Comparison of ENCODE assay signal across 1 fruit fly cellular context in genomic region chrX:16104738-16105426, dm6.
TF ChIP-seq lines count a peak whose summit lies in the region.

CG42353 (minus strand) TSS chrX:16104946.
CG42354 (minus strand) TSS chrX:16104946.

TF ChIP-seq in whole organism, embryonic, 481 proteins besides CTCF, POLR2A, EP300 and RAD21 (continued from another document and continues in another):
- TF ChIP-seq Doc2 (GFP tag; IDR thresholded peaks at IDR 0.05; lab: Robert Waterston, UW), result peak; percentile 72; the same call in 1 of the 2 replicates
- peak; percentile 96 for TF ChIP-seq Sox102F (GFP tag; optimal IDR thresholded peaks at IDR 0.05; lab: Kevin White, UChicago)
- TF ChIP-seq CG1529 (GFP tag; optimal IDR thresholded peaks at IDR 0.05; lab: Kevin White, UChicago), result peak; percentile 94
- TF ChIP-seq CG8765 (GFP tag; IDR thresholded peaks at IDR 0.05; lab: Robert Waterston, UW), result peak; percentile 91
- peak; percentile 97 for TF ChIP-seq CG18599 (GFP tag; optimal IDR thresholded peaks at IDR 0.05; lab: Kevin White, UChicago)
- peak; percentile 86 for TF ChIP-seq CG7987 (GFP tag; optimal IDR thresholded peaks at IDR 0.05; lab: Kevin White, UChicago)
- TF ChIP-seq org-1 (GFP tag; optimal IDR thresholded peaks at IDR 0.05; lab: Kevin White, UChicago), result peak; percentile 93
- TF ChIP-seq ssp (GFP tag; IDR thresholded peaks at IDR 0.05; lab: Robert Waterston, UW), result peak; percentile 90
- peak; percentile 94 to 97 for TF ChIP-seq chif (GFP tag; optimal IDR thresholded peaks at IDR 0.05; lab: Kevin White, UChicago)
- peak; percentile 87; the same call in 2 of the 3 replicates for TF ChIP-seq CG2889 (GFP tag; IDR thresholded peaks at IDR 0.05; lab: Robert Waterston, UW)
- TF ChIP-seq B-H2 (GFP tag; optimal IDR thresholded peaks at IDR 0.05; lab: Kevin White, UChicago), result peak; percentile 94
- peak; percentile 88 for TF ChIP-seq Rx (GFP tag; IDR thresholded peaks at IDR 0.05; lab: Robert Waterston, UW)
- TF ChIP-seq CG6654 (GFP tag; optimal IDR thresholded peaks at IDR 0.05; lab: Kevin White, UChicago), result peak; percentile 88
- TF ChIP-seq gcm (GFP tag; optimal IDR thresholded peaks at IDR 0.05; lab: Kevin White, UChicago), result peak; percentile 97
- TF ChIP-seq CG12769 (tag; optimal IDR thresholded peaks at IDR 0.05; lab: Kevin White, UChicago), result peak; percentile 96
- TF ChIP-seq CG16779 (GFP tag; IDR thresholded peaks at IDR 0.05; lab: Robert Waterston, UW), result 0 out of 2 replicates have a peak, but pooled peaks have one; percentile 28
- TF ChIP-seq ttk (GFP tag; IDR thresholded peaks at IDR 0.05; lab: Robert Waterston, UW), result peak; percentile 92
- peak; percentile 54 for TF ChIP-seq Camta (GFP tag; optimal IDR thresholded peaks at IDR 0.05; lab: Kevin White, UChicago)
- peak; percentile 81 for TF ChIP-seq CG18011 (GFP tag; optimal IDR thresholded peaks at IDR 0.05; lab: Kevin White, UChicago)
- peak; percentile 63 for TF ChIP-seq slp2 (GFP tag; optimal IDR thresholded peaks at IDR 0.05; lab: Kevin White, UChicago)
- TF ChIP-seq CG9215 (GFP tag; IDR thresholded peaks at IDR 0.05; lab: Robert Waterston, UW), result peak; percentile 93
- TF ChIP-seq caup (GFP tag; optimal IDR thresholded peaks at IDR 0.05; lab: Kevin White, UChicago; ENCODE audit: severe bottlenecking), result peak; percentile 95
- peak; percentile 71 for TF ChIP-seq CG43689 (GFP tag; IDR thresholded peaks at IDR 0.05; lab: Robert Waterston, UW)
- TF ChIP-seq Nf-YB (GFP tag; optimal IDR thresholded peaks at IDR 0.05; lab: Kevin White, UChicago), result peak; percentile 86
- TF ChIP-seq CG7357 (GFP tag; IDR thresholded peaks at IDR 0.05; lab: Robert Waterston, UW), result peak; percentile 88
- TF ChIP-seq pum (GFP tag; optimal IDR thresholded peaks at IDR 0.05; lab: Kevin White, UChicago), result peak; percentile 68
- peak; percentile 94 for TF ChIP-seq so (GFP tag; IDR thresholded peaks at IDR 0.05; lab: Robert Waterston, UW)
- peak; percentile 51 for TF ChIP-seq Side (GFP tag; optimal IDR thresholded peaks at IDR 0.05; lab: Kevin White, UChicago)
- peak; percentile 90 for TF ChIP-seq CG12236 (GFP tag; optimal IDR thresholded peaks at IDR 0.05; lab: Kevin White, UChicago)
- TF ChIP-seq CG11247 (GFP tag; IDR thresholded peaks at IDR 0.05; lab: Robert Waterston, UW), result peak; percentile 88
- peak; percentile 87 for TF ChIP-seq D19B (GFP tag; optimal IDR thresholded peaks at IDR 0.05; lab: Kevin White, UChicago)
- TF ChIP-seq CG30403 (GFP tag; optimal IDR thresholded peaks at IDR 0.05; lab: Kevin White, UChicago), result peak; percentile 98
- peak; percentile 94 for TF ChIP-seq E2f1 (GFP tag; IDR thresholded peaks at IDR 0.05; lab: Robert Waterston, UW)
- TF ChIP-seq tin (GFP tag; optimal IDR thresholded peaks at IDR 0.05; lab: Kevin White, UChicago), result peak; percentile 96
- peak; percentile 97 for TF ChIP-seq unpg (GFP tag; optimal IDR thresholded peaks at IDR 0.05; lab: Kevin White, UChicago)
- peak; percentile 69 for TF ChIP-seq CG7928 (GFP tag; optimal IDR thresholded peaks at IDR 0.05; lab: Kevin White, UChicago)
- TF ChIP-seq HLH4C (GFP tag; IDR thresholded peaks at IDR 0.05; lab: Robert Waterston, UW; ENCODE audit: partially characterized antibody), result no peak
- TF ChIP-seq hb (GFP tag; IDR thresholded peaks at IDR 0.05; lab: Robert Waterston, UW; ENCODE audit: partially characterized antibody), result no peak
- TF ChIP-seq CG10431 (GFP tag; optimal IDR thresholded peaks at IDR 0.05; lab: Kevin White, UChicago), result peak; percentile 85
- TF ChIP-seq Dip2 (GFP tag; IDR thresholded peaks at IDR 0.05; lab: Robert Waterston, UW), result peak; percentile 65
- TF ChIP-seq Antp (GFP tag; optimal IDR thresholded peaks at IDR 0.05; lab: Kevin White, UChicago), result peak; percentile 67
- peak; percentile 92 for TF ChIP-seq CG12071 (GFP tag; optimal IDR thresholded peaks at IDR 0.05; lab: Kevin White, UChicago)
- peak; percentile 90 for TF ChIP-seq H2.0 (GFP tag; IDR thresholded peaks at IDR 0.05; lab: Robert Waterston, UW)
- peak; percentile 18 for TF ChIP-seq CG14965 (GFP tag; optimal IDR thresholded peaks at IDR 0.05; lab: Kevin White, UChicago; ENCODE audit: borderline replicate concordance)
- peak; percentile 87 for TF ChIP-seq CG6175 (GFP tag; IDR thresholded peaks at IDR 0.05; lab: Robert Waterston, UW)
- TF ChIP-seq YL-1 (GFP tag; optimal IDR thresholded peaks at IDR 0.05; lab: Kevin White, UChicago), result peak; percentile 54
- TF ChIP-seq z (GFP tag; IDR thresholded peaks at IDR 0.05; lab: Robert Waterston, UW), result no peak; the same call in 2 of the 3 replicates
- peak; percentile 89 for TF ChIP-seq chm (GFP tag; IDR thresholded peaks at IDR 0.05; lab: Robert Waterston, UW)
- TF ChIP-seq CG16813 (GFP tag; IDR thresholded peaks at IDR 0.05; lab: Robert Waterston, UW; ENCODE audit: partially characterized antibody), result no peak
- TF ChIP-seq aop (GFP tag; IDR thresholded peaks at IDR 0.05; lab: Robert Waterston, UW), result peak; percentile 14; the same call in 1 of the 2 replicates
- TF ChIP-seq Max (GFP tag; optimal IDR thresholded peaks at IDR 0.05; lab: Kevin White, UChicago), result peak; percentile 95
- TF ChIP-seq CG6854 (GFP tag; optimal IDR thresholded peaks at IDR 0.05; lab: Kevin White, UChicago), result peak; percentile 89
- peak; percentile 90 for TF ChIP-seq Fer2 (tag; optimal IDR thresholded peaks at IDR 0.05; lab: Kevin White, UChicago)
- TF ChIP-seq Mad (GFP tag; optimal IDR thresholded peaks at IDR 0.05; lab: Kevin White, UChicago), result peak; percentile 94
- peak; percentile 97 for TF ChIP-seq CG14710 (tag; optimal IDR thresholded peaks at IDR 0.05; lab: Kevin White, UChicago)
- TF ChIP-seq croc (GFP tag; conservative IDR thresholded peaks at IDR 0.05; lab: Robert Waterston, UW), result peak; percentile 96
- peak; percentile 98 for TF ChIP-seq zf30C (GFP tag; optimal IDR thresholded peaks at IDR 0.05; lab: Kevin White, UChicago)
- TF ChIP-seq CrebB (tag; optimal IDR thresholded peaks at IDR 0.05; lab: Kevin White, UChicago), result peak; percentile 94
- peak; percentile 48; the same call in 1 of the 2 replicates for TF ChIP-seq amos (GFP tag; IDR thresholded peaks at IDR 0.05; lab: Robert Waterston, UW; ENCODE audit: partially characterized antibody)
- TF ChIP-seq CG31224 (GFP tag; IDR thresholded peaks at IDR 0.05; lab: Robert Waterston, UW), result peak; percentile 92
- TF ChIP-seq CG1792 (GFP tag; optimal IDR thresholded peaks at IDR 0.05; lab: Kevin White, UChicago), result peak; percentile 86
- peak; percentile 94 for TF ChIP-seq CG16863 (GFP tag; optimal IDR thresholded peaks at IDR 0.05; lab: Kevin White, UChicago)
- TF ChIP-seq bab2 (GFP tag; optimal IDR thresholded peaks at IDR 0.05; lab: Kevin White, UChicago), result peak; percentile 80
- TF ChIP-seq mirr (GFP tag; optimal IDR thresholded peaks at IDR 0.05; lab: Kevin White, UChicago), result peak; percentile 83
- TF ChIP-seq CG11504 (tag; optimal IDR thresholded peaks at IDR 0.05; lab: Kevin White, UChicago), result peak; percentile 94
- TF ChIP-seq Atf6 (GFP tag; IDR thresholded peaks at IDR 0.05; lab: Robert Waterston, UW), result peak; percentile 94
- TF ChIP-seq insv (GFP tag; optimal IDR thresholded peaks at IDR 0.05; lab: Kevin White, UChicago), result peak; percentile 44 to 45
- peak; percentile 88 for TF ChIP-seq ase (GFP tag; IDR thresholded peaks at IDR 0.05; lab: Robert Waterston, UW)
- peak; percentile 83 for TF ChIP-seq pros (GFP tag; optimal IDR thresholded peaks at IDR 0.05; lab: Kevin White, UChicago)
- TF ChIP-seq CG17612 (GFP tag; IDR thresholded peaks at IDR 0.05; lab: Robert Waterston, UW), result peak; percentile 77
- TF ChIP-seq CG3407 (GFP tag; optimal IDR thresholded peaks at IDR 0.05; lab: Kevin White, UChicago), result peak; percentile 89
- peak; percentile 95 for TF ChIP-seq CG3281 (GFP tag; optimal IDR thresholded peaks at IDR 0.05; lab: Kevin White, UChicago)
- TF ChIP-seq lov (optimal IDR thresholded peaks at IDR 0.05; lab: Kevin White, UChicago), result no peak
- TF ChIP-seq lov (GFP tag; IDR thresholded peaks at IDR 0.05; lab: Robert Waterston, UW), result peak; percentile 94
- TF ChIP-seq Usf (GFP tag; optimal IDR thresholded peaks at IDR 0.05; lab: Kevin White, UChicago), result peak; percentile 94
- TF ChIP-seq dmrt99B (tag; optimal IDR thresholded peaks at IDR 0.05; lab: Kevin White, UChicago), result peak; percentile 96
- TF ChIP-seq gsb-n (tag; optimal IDR thresholded peaks at IDR 0.05; lab: Kevin White, UChicago), result peak; percentile 97
- TF ChIP-seq HLH54F (GFP tag; optimal IDR thresholded peaks at IDR 0.05; lab: Kevin White, UChicago), result peak; percentile 95
- peak; percentile 95 for TF ChIP-seq Fer3 (tag; optimal IDR thresholded peaks at IDR 0.05; lab: Kevin White, UChicago)
- TF ChIP-seq Asciz (GFP tag; optimal IDR thresholded peaks at IDR 0.05; lab: Kevin White, UChicago), result peak; percentile 95
- peak; percentile 91 for TF ChIP-seq ranshi (GFP tag; IDR thresholded peaks at IDR 0.05; lab: Robert Waterston, UW)
- TF ChIP-seq CG17186 (GFP tag; optimal IDR thresholded peaks at IDR 0.05; lab: Kevin White, UChicago), result peak; percentile 79
- peak; percentile 94 for TF ChIP-seq twi (tag; optimal IDR thresholded peaks at IDR 0.05; lab: Kevin White, UChicago)
- TF ChIP-seq CG4360 (GFP tag; IDR thresholded peaks at IDR 0.05; lab: Robert Waterston, UW), result peak; percentile 43
- TF ChIP-seq CG34422 (GFP tag; IDR thresholded peaks at IDR 0.05; lab: Robert Waterston, UW), result peak; percentile 96
- peak; percentile 63 for TF ChIP-seq Elba2 (GFP tag; optimal IDR thresholded peaks at IDR 0.05; lab: Kevin White, UChicago)
- TF ChIP-seq CG7786 (GFP tag; optimal IDR thresholded peaks at IDR 0.05; lab: Kevin White, UChicago), result peak; percentile 93
- TF ChIP-seq bowl (GFP tag; IDR thresholded peaks at IDR 0.05; lab: Robert Waterston, UW), result peak; percentile 73; the same call in 1 of the 2 replicates
- TF ChIP-seq Hr39 (optimal IDR thresholded peaks at IDR 0.05; lab: Kevin White, UChicago), result no peak
- TF ChIP-seq CG11560 (tag; IDR thresholded peaks at IDR 0.05; lab: Robert Waterston, UW), result peak; percentile 84
- TF ChIP-seq CG18262 (tag; optimal IDR thresholded peaks at IDR 0.05; lab: Kevin White, UChicago), result peak; percentile 98
- peak; percentile 87 for TF ChIP-seq CG17802 (tag; optimal IDR thresholded peaks at IDR 0.05; lab: Kevin White, UChicago)
- TF ChIP-seq rib (GFP tag; IDR thresholded peaks at IDR 0.05; lab: Robert Waterston, UW), result peak; percentile 79
- TF ChIP-seq CG31388 (GFP tag; optimal IDR thresholded peaks at IDR 0.05; lab: Kevin White, UChicago), result peak; percentile 88
- peak; percentile 90 for TF ChIP-seq vfl (GFP tag; optimal IDR thresholded peaks at IDR 0.05; lab: Kevin White, UChicago)
- TF ChIP-seq Myb (GFP tag; optimal IDR thresholded peaks at IDR 0.05; lab: Kevin White, UChicago), result peak; percentile 81
- TF ChIP-seq nau (GFP tag; optimal IDR thresholded peaks at IDR 0.05; lab: Kevin White, UChicago), result peak; percentile 89
- TF ChIP-seq Dek (tag; optimal IDR thresholded peaks at IDR 0.05; lab: Kevin White, UChicago), result peak; percentile 95
- peak; percentile 96 for TF ChIP-seq CG4424 (GFP tag; optimal IDR thresholded peaks at IDR 0.05; lab: Kevin White, UChicago)
- peak; percentile 93 for TF ChIP-seq CG14014 (GFP tag; IDR thresholded peaks at IDR 0.05; lab: Robert Waterston, UW)
- TF ChIP-seq CG6813 (GFP tag; optimal IDR thresholded peaks at IDR 0.05; lab: Kevin White, UChicago), result peak; percentile 94
- peak; percentile 95 for TF ChIP-seq ara (GFP tag; IDR thresholded peaks at IDR 0.05; lab: Robert Waterston, UW)
- TF ChIP-seq CG5953 (GFP tag; IDR thresholded peaks at IDR 0.05; lab: Robert Waterston, UW), result peak; percentile 86
- peak; percentile 86 for TF ChIP-seq repo (GFP tag; optimal IDR thresholded peaks at IDR 0.05; lab: Kevin White, UChicago)
- peak; percentile 91 for TF ChIP-seq nom (GFP tag; optimal IDR thresholded peaks at IDR 0.05; lab: Kevin White, UChicago)
- TF ChIP-seq Ravus (GFP tag; IDR thresholded peaks at IDR 0.05; lab: Robert Waterston, UW), result peak; percentile 79
- peak; percentile 51 for TF ChIP-seq CG3995 (GFP tag; optimal IDR thresholded peaks at IDR 0.05; lab: Kevin White, UChicago)
- TF ChIP-seq CG31441 (GFP tag; IDR thresholded peaks at IDR 0.05; lab: Robert Waterston, UW), result peak; percentile 91
- TF ChIP-seq CG2712 (tag; optimal IDR thresholded peaks at IDR 0.05; lab: Kevin White, UChicago), result peak; percentile 98
- peak; percentile 92 for TF ChIP-seq Bdp1 (GFP tag; optimal IDR thresholded peaks at IDR 0.05; lab: Kevin White, UChicago)
- TF ChIP-seq pfk (GFP tag; optimal IDR thresholded peaks at IDR 0.05; lab: Kevin White, UChicago), result peak; percentile 43
- TF ChIP-seq danr (GFP tag; IDR thresholded peaks at IDR 0.05; lab: Robert Waterston, UW), result peak; percentile 92
- TF ChIP-seq wdn (GFP tag; IDR thresholded peaks at IDR 0.05; lab: Robert Waterston, UW), result peak; percentile 82
- TF ChIP-seq corto (GFP tag; optimal IDR thresholded peaks at IDR 0.05; lab: Kevin White, UChicago), result peak; percentile 45
- peak; percentile 97 for TF ChIP-seq CG7839 (tag; optimal IDR thresholded peaks at IDR 0.05; lab: Kevin White, UChicago)
- TF ChIP-seq salm (tag; optimal IDR thresholded peaks at IDR 0.05; lab: Kevin White, UChicago), result peak; percentile 92
- TF ChIP-seq Nf-YA (GFP tag; IDR thresholded peaks at IDR 0.05; lab: Robert Waterston, UW), result peak; percentile 76
- peak; percentile 45 for TF ChIP-seq jumu (GFP tag; optimal IDR thresholded peaks at IDR 0.05; lab: Kevin White, UChicago)
- peak; percentile 86; the same call in 2 of the 3 replicates for TF ChIP-seq Optix (GFP tag; IDR thresholded peaks at IDR 0.05; lab: Robert Waterston, UW)
- TF ChIP-seq dimm (GFP tag; IDR thresholded peaks at IDR 0.05; lab: Robert Waterston, UW), result peak; percentile 86
- TF ChIP-seq h (optimal IDR thresholded peaks at IDR 0.05; lab: Kevin White, UChicago), result no peak
- TF ChIP-seq CG1832 (GFP tag; optimal IDR thresholded peaks at IDR 0.05; lab: Kevin White, UChicago), result no peak
- TF ChIP-seq ftz-f1 (GFP tag; optimal IDR thresholded peaks at IDR 0.05; lab: Kevin White, UChicago), result peak; percentile 3
- peak; percentile 96 for TF ChIP-seq Meics (GFP tag; optimal IDR thresholded peaks at IDR 0.05; lab: Kevin White, UChicago)
- peak; percentile 93 for TF ChIP-seq CG32772 (GFP tag; IDR thresholded peaks at IDR 0.05; lab: Robert Waterston, UW)
- peak; percentile 79 for TF ChIP-seq Lim3 (GFP tag; IDR thresholded peaks at IDR 0.05; lab: Robert Waterston, UW)
- peak; percentile 88 for TF ChIP-seq CG6272 (GFP tag; IDR thresholded peaks at IDR 0.05; lab: Robert Waterston, UW)
- TF ChIP-seq Mes4 (GFP tag; optimal IDR thresholded peaks at IDR 0.05; lab: Kevin White, UChicago), result peak; percentile 90
- peak; percentile 93 for TF ChIP-seq CG1233 (GFP tag; optimal IDR thresholded peaks at IDR 0.05; lab: Kevin White, UChicago)
- peak; percentile 93 for TF ChIP-seq sob (GFP tag; IDR thresholded peaks at IDR 0.05; lab: Robert Waterston, UW)
